Worm (Caenorhabditis elegans): ENCODE results near the gene F26D2.15.

DNA sequence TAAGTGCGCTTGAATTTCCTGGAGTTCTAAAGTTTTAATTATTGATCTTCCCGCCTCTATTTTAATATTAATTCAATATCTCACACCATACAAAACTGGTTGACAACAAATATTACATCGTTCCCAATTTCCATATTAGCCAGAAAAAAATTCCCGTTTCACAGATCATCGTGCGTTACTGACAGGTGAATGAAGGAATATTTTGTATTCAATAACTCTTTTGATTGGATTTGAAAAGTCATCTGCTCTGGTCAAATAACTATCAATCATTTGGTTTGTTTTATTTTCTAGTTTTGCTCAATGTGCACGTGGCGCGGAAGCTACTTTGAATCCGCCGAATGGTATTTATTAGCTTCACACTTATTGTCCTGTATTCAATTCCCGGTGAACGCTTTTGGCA, 46.0 kb downstream of the F26D2.15 start, which contains the start of gene srh-139:
- TF ChIP-seq ZK546.5 (tag; optimal IDR thresholded peaks at IDR 0.05) (no peak), tag-97 (GFP tag; IDR thresholded peaks at IDR 0.05) (no peak), aha-1 (tag) (no peak), ceh-28 (tag; optimal IDR thresholded peaks at IDR 0.05) (no peak), pqm-1 (tag; optimal IDR thresholded peaks at IDR 0.05) (no peak), nhr-28 (tag; optimal IDR thresholded peaks at IDR 0.05) (no peak), dve-1 (tag; optimal IDR thresholded peaks at IDR 0.05; ENCODE audit: insufficient read depth) (no peak), zag-1 (tag; optimal IDR thresholded peaks at IDR 0.05) (no peak), lin-39 (tag; optimal IDR thresholded peaks at IDR 0.05) (no peak), fkh-10 (GFP tag; optimal IDR thresholded peaks at IDR 0.05) (no peak), F49E8.2 (tag; optimal IDR thresholded peaks at IDR 0.05; ENCODE audit: borderline replicate concordance) (no peak), pha-4 (GFP tag; IDR thresholded peaks at IDR 0.05) (no peak), pha-4 (tag; optimal IDR thresholded peaks at IDR 0.05) (no peak), unc-39 (tag; optimal IDR thresholded peaks at IDR 0.05) (no peak), nhr-10 (tag; optimal IDR thresholded peaks at IDR 0.05) (no peak)

Measured in whole organism, L4 larva.